Fruit fly (Drosophila melanogaster): ENCODE results near the gene CG15412.

- TF ChIP-seq psq (optimal IDR thresholded peaks at IDR 0.05), result no peak
- TF ChIP-seq ttk (optimal IDR thresholded peaks at IDR 0.05), result no peak
- TF ChIP-seq h (optimal IDR thresholded peaks at IDR 0.05), result no peak
- no peak for TF ChIP-seq insv (optimal IDR thresholded peaks at IDR 0.05)
- TF ChIP-seq Myc (optimal IDR thresholded peaks at IDR 0.05), result no peak
- TF ChIP-seq Sin3A (optimal IDR thresholded peaks at IDR 0.05), result no peak
These were observed 4.2 kb downstream of the CG15412 start for dm6 chr2L:3371340-3371739.
